Fruit fly (Drosophila melanogaster) whole organism, embryonic: ENCODE results near the gene HUWE1.

ENCODE experiments used
- CG11398 ChIP-seq: fragments of 200-800 bp; sonication (Bioruptor generic); optimal IDR thresholded peaks from 2 replicates; lab custom pipeline; 2016; ENCODE audit warnings: missing biosample characterization, missing genetic modification characterization
- CG13775 ChIP-seq: fragments of 200-800 bp; sonication (Bioruptor generic); optimal IDR thresholded peaks from 3 replicates; lab custom pipeline; 2017; ENCODE audit warnings: missing biosample characterization, mild to moderate bottlenecking, missing genetic modification characterization
- CG31441 ChIP-seq: fragments of 200-800 bp; sonication (Bioruptor generic); IDR thresholded peaks from 2 replicates; pipeline ENCODE4 v1.3.6; 2022; ENCODE audit warnings: missing biosample characterization, missing genetic modification characterization
- esg ChIP-seq: fragments of 200-800 bp; sonication (Bioruptor generic); conservative IDR thresholded peaks from 2 replicates; pipeline ENCODE4 v1.3.6; 2022; ENCODE audit warnings: missing biosample characterization, missing genetic modification characterization
- exex ChIP-seq: fragments of 200-800 bp; sonication (Bioruptor generic); optimal IDR thresholded peaks from 4 replicates; lab custom pipeline; 2018; ENCODE audit warnings: missing biosample characterization, mild to moderate bottlenecking, missing genetic modification characterization, moderate library complexity

dm6 chrX:15712409-15712808 is at the start of gene HUWE1:
- TF ChIP-seq CG31441 (GFP tag; lab: Robert Waterston, UW), result no peak
- TF ChIP-seq CG13775 (GFP tag; lab: Kevin White, UChicago), result no peak
- TF ChIP-seq exex, result no peak
- no peak for TF ChIP-seq CG11398
- TF ChIP-seq esg, result no peak
